Worm (Caenorhabditis elegans): ENCODE results near the gene sea-2.

- TF ChIP-seq zag-1 (tag; optimal IDR thresholded peaks at IDR 0.05) (no peak), unc-62 (GFP tag; optimal IDR thresholded peaks at IDR 0.05) (no peak), nhr-76 (tag; optimal IDR thresholded peaks at IDR 0.05) (no peak), ama-1 (optimal IDR thresholded peaks at IDR 0.05) (no peak), elt-1 (tag; optimal IDR thresholded peaks at IDR 0.05) (no peak), fkh-2 (tag; optimal IDR thresholded peaks at IDR 0.05) (no peak), ZK546.5 (tag; optimal IDR thresholded peaks at IDR 0.05) (no peak), daf-12 (tag; optimal IDR thresholded peaks at IDR 0.05) (no peak), egl-27 (tag; optimal IDR thresholded peaks at IDR 0.05) (no peak), sea-2 (GFP tag; optimal IDR thresholded peaks at IDR 0.05) (no peak)
Observed at ce11 chrII:3975942-3976341, 25.8 kb downstream of the sea-2 start, which contains the start of gene dos-2.
